Worm (Caenorhabditis elegans) whole organism, L1 larva: ENCODE measurements around the gene srw-10.

Experiments used
- aha-1 ChIP-seq: fragments of 150-350 bp; optimal IDR thresholded peaks from 2 replicates; lab custom pipeline; 2014; ENCODE audit warnings: missing biosample characterization, missing genetic modification characterization
- ceh-82 ChIP-seq, 3 experiments: fragments of 150-350 bp in 1 of 3; sonication (generic microtip) in 2 of 3; optimal IDR thresholded peaks; 2 replicates each; lab custom pipeline; 2014 to 2017; ENCODE audit warnings: missing biosample characterization in 3 of 3, missing genetic modification characterization in 3 of 3
- ces-1 ChIP-seq: fragments of 150-350 bp; optimal IDR thresholded peaks from 2 replicates; lab custom pipeline; 2014; ENCODE audit warnings: missing biosample characterization, missing genetic modification reagents, missing genetic modification characterization
- dpl-1 ChIP-seq, 3 experiments: fragments of 150-350 bp in 2 of 3; sonication (generic microtip) in 1 of 3; optimal IDR thresholded peaks; 2 replicates each; lab custom pipeline; 2014 to 2017; ENCODE audit warnings: missing biosample characterization in 3 of 3, missing genetic modification characterization in 3 of 3, missing genetic modification reagents in 3 of 3
- efl-1 ChIP-seq, 4 experiments: fragments of 150-350 bp; optimal IDR thresholded peaks in 3 of 4; peaks in 1 of 4; 1 replicate in 1 of 4; 2 replicates in 3 of 4; lab custom pipeline; 2014; ENCODE audit warnings: missing biosample characterization in 2 of 4, missing genetic modification characterization in 2 of 4, missing genetic modification reagents in 2 of 4
- egl-27 ChIP-seq, 2 experiments: fragments of 150-350 bp in 1 of 2; sonication (generic microtip); optimal IDR thresholded peaks; 3 replicates each; lab custom pipeline; 2017 to 2018; ENCODE audit warnings: missing biosample characterization in 2 of 2, missing genetic modification characterization in 2 of 2, missing genetic modification reagents in 2 of 2
- lin-39 ChIP-seq: fragments of 150-350 bp; optimal IDR thresholded peaks from 2 replicates; lab custom pipeline; 2014; ENCODE audit warnings: missing biosample characterization, missing genetic modification reagents, missing genetic modification characterization
- mef-2 ChIP-seq: fragments of 150-350 bp; optimal IDR thresholded peaks from 2 replicates; lab custom pipeline; 2014; ENCODE audit warnings: missing biosample characterization, missing genetic modification characterization
- nhr-11 ChIP-seq: fragments of 150-350 bp; optimal IDR thresholded peaks from 2 replicates; lab custom pipeline; 2014; ENCODE audit warnings: missing biosample characterization, missing genetic modification characterization
- nhr-237 ChIP-seq: fragments of 150-350 bp; optimal IDR thresholded peaks from 2 replicates; lab custom pipeline; 2014; ENCODE audit warnings: missing biosample characterization, missing genetic modification characterization
- nhr-28 ChIP-seq: fragments of 150-350 bp; optimal IDR thresholded peaks from 2 replicates; lab custom pipeline; 2014; ENCODE audit warnings: missing biosample characterization, missing genetic modification characterization
- tbx-2 ChIP-seq: sonication (generic microtip); optimal IDR thresholded peaks from 2 replicates; lab custom pipeline; 2016; ENCODE audit warnings: missing genetic modification characterization, missing compliant biosample characterization
- unc-62 ChIP-seq: fragments of 150-350 bp; optimal IDR thresholded peaks from 2 replicates; lab custom pipeline; 2014; ENCODE audit warnings: missing biosample characterization, missing genetic modification reagents, missing genetic modification characterization

DNA sequence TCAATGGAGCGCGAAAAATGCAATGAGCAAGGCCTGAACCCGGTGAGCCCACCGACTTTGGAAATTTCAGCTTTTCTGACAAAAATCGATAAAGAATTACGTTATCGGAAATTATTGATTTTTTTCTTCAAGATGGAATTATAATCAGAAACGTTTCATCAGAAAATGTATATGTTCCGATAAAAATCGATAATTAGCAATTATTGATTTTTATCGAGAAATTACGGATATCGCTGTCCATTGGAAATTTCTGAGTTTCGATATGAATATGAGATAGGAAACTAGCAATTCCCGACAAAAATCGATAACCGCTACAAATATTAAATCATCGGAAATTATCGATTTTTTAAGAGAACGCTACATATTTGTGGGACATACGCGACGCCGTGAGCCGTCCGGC lies 39.1 kb downstream of the srw-10 start:
- no peak for TF ChIP-seq tbx-2 (tag; lab: Kevin White, UChicago)
- TF ChIP-seq nhr-237 (tag; lab: Kevin White, UChicago) = no peak
- no peak for TF ChIP-seq aha-1 (tag; lab: Kevin White, UChicago)
- TF ChIP-seq ceh-82 (tag; optimal IDR thresholded peaks at IDR 0.05; lab: Kevin White, UChicago) = no peak
- TF ChIP-seq efl-1 (optimal IDR thresholded peaks at IDR 0.05; lab: Kevin White, UChicago) = no peak
- no peak for TF ChIP-seq efl-1 (GFP tag; optimal IDR thresholded peaks at IDR 0.05 in 1 of 2; lab: Kevin White, UChicago)
- no peak for TF ChIP-seq nhr-11 (tag; lab: Kevin White, UChicago)
- no peak for TF ChIP-seq egl-27 (tag; optimal IDR thresholded peaks at IDR 0.05; lab: Kevin White, UChicago)
- no peak for TF ChIP-seq mef-2 (tag; lab: Kevin White, UChicago)
- no peak for TF ChIP-seq nhr-28 (tag; lab: Kevin White, UChicago)
- TF ChIP-seq unc-62 (GFP tag; lab: Kevin White, UChicago) = no peak
- TF ChIP-seq ces-1 = no peak
- TF ChIP-seq lin-39 (tag; lab: Kevin White, UChicago) = no peak
- no peak for TF ChIP-seq dpl-1 (GFP tag; optimal IDR thresholded peaks at IDR 0.05; lab: Kevin White, UChicago)
